Worm (Caenorhabditis elegans) whole organism, L3 larva: ENCODE data around the gene sft-4.
A peak's percentile ranks its signal among the peaks of the same experiment; 100 is the strongest.

Experiments
- R02D3.7 ChIP-seq: fragments of 150-350 bp; optimal IDR thresholded peaks from 2 replicates; lab custom pipeline; 2014; ENCODE audit warnings: missing biosample characterization, missing genetic modification characterization
- ZK546.5 ChIP-seq: sonication (generic microtip); optimal IDR thresholded peaks from 2 replicates; lab custom pipeline; 2017; ENCODE audit warnings: missing biosample characterization, missing genetic modification characterization
- aly-2 ChIP-seq: fragments of 150-350 bp; optimal IDR thresholded peaks from 2 replicates; lab custom pipeline; 2014; ENCODE audit warnings: missing biosample characterization, missing genetic modification characterization
- ama-1 ChIP-seq: fragments of 150-350 bp; optimal IDR thresholded peaks from 2 replicates; lab custom pipeline; 2018
- ceh-16 ChIP-seq: sonication (generic microtip); optimal IDR thresholded peaks from 2 replicates; lab custom pipeline; 2017; ENCODE audit warnings: missing biosample characterization, missing genetic modification characterization
- ceh-28 ChIP-seq: fragments of 150-350 bp; optimal IDR thresholded peaks from 2 replicates; lab custom pipeline; 2014; ENCODE audit warnings: missing biosample characterization, missing genetic modification reagents, missing genetic modification characterization
- ceh-82 ChIP-seq: fragments of 150-350 bp; optimal IDR thresholded peaks from 2 replicates; lab custom pipeline; 2014; ENCODE audit warnings: missing biosample characterization, missing genetic modification characterization
- ceh-9 ChIP-seq: sonication (generic microtip); optimal IDR thresholded peaks from 2 replicates; lab custom pipeline; 2018; ENCODE audit warnings: missing biosample characterization, missing genetic modification characterization
- daf-12 ChIP-seq: fragments of 150-350 bp; optimal IDR thresholded peaks from 2 replicates; lab custom pipeline; 2014; ENCODE audit warnings: missing biosample characterization, missing genetic modification reagents, missing genetic modification characterization
- egl-27 ChIP-seq: sonication (generic microtip); optimal IDR thresholded peaks from 4 replicates; lab custom pipeline; 2017; ENCODE audit warnings: missing biosample characterization, missing genetic modification reagents, missing genetic modification characterization
- egl-5 ChIP-seq: fragments of 150-350 bp; optimal IDR thresholded peaks from 2 replicates; lab custom pipeline; 2017; ENCODE audit warnings: missing biosample characterization, missing genetic modification reagents, missing genetic modification characterization, inconsistent platforms
- elt-1 ChIP-seq: fragments of 150-350 bp; optimal IDR thresholded peaks from 2 replicates; lab custom pipeline; 2014; ENCODE audit warnings: missing biosample characterization, missing genetic modification characterization
- elt-2 ChIP-seq: sonication (generic microtip); optimal IDR thresholded peaks from 2 replicates; lab custom pipeline; 2016; ENCODE audit warnings: missing genetic modification reagents, mild to moderate bottlenecking, missing genetic modification characterization, missing compliant biosample characterization
- elt-3 ChIP-seq, 3 experiments: fragments of 150-350 bp in 1 of 3; sonication (generic microtip) in 2 of 3; optimal IDR thresholded peaks; 2 replicates in 2 of 3; 4 replicates in 1 of 3; lab custom pipeline; 2014 to 2017; ENCODE audit warnings: missing biosample characterization in 3 of 3, missing genetic modification characterization in 3 of 3
- eor-1 ChIP-seq, 2 experiments: fragments of 150-350 bp; optimal IDR thresholded peaks; 2 replicates each; lab custom pipeline; 2014 to 2018; ENCODE audit warnings: missing biosample characterization in 2 of 2, missing genetic modification characterization in 2 of 2
- fkh-10 ChIP-seq: sonication (generic microtip); optimal IDR thresholded peaks from 2 replicates; lab custom pipeline; 2017; ENCODE audit warnings: missing biosample characterization, missing genetic modification reagents, missing genetic modification characterization
- fkh-2 ChIP-seq: fragments of 150-350 bp; optimal IDR thresholded peaks from 2 replicates; lab custom pipeline; 2014; ENCODE audit warnings: missing biosample characterization, missing genetic modification reagents, missing genetic modification characterization
- fos-1 ChIP-seq: fragments of 150-350 bp; optimal IDR thresholded peaks from 2 replicates; lab custom pipeline; 2014; ENCODE audit warnings: missing biosample characterization, missing genetic modification characterization
- hmg-11 ChIP-seq: sonication (generic microtip); optimal IDR thresholded peaks from 2 replicates; lab custom pipeline; 2016; ENCODE audit warnings: missing genetic modification characterization, missing compliant biosample characterization
- jun-1 ChIP-seq: fragments of 150-350 bp; optimal IDR thresholded peaks from 2 replicates; lab custom pipeline; 2014; ENCODE audit warnings: missing biosample characterization, missing genetic modification reagents, missing genetic modification characterization
- lin-15B ChIP-seq: fragments of 150-350 bp; optimal IDR thresholded peaks from 2 replicates; lab custom pipeline; 2014; ENCODE audit warnings: missing biosample characterization, missing genetic modification characterization
- lin-39 ChIP-seq: fragments of 150-350 bp; optimal IDR thresholded peaks from 2 replicates; lab custom pipeline; 2018; ENCODE audit warnings: missing biosample characterization, missing genetic modification reagents, missing genetic modification characterization
- lsy-12 ChIP-seq: sonication (generic microtip); optimal IDR thresholded peaks from 2 replicates; lab custom pipeline; 2016; ENCODE audit warnings: mild to moderate bottlenecking, missing genetic modification characterization, missing compliant biosample characterization
- mdl-1 ChIP-seq: fragments of 150-350 bp; optimal IDR thresholded peaks from 2 replicates; lab custom pipeline; 2014; ENCODE audit warnings: missing biosample characterization, missing genetic modification characterization
- mml-1 ChIP-seq: fragments of 150-350 bp; sonication (generic microtip); optimal IDR thresholded peaks from 3 replicates; lab custom pipeline; 2014; ENCODE audit warnings: missing biosample characterization, missing genetic modification characterization
- nfya-1 ChIP-seq: sonication (generic microtip); optimal IDR thresholded peaks from 2 replicates; lab custom pipeline; 2017; ENCODE audit warnings: missing genetic modification characterization, mild to moderate bottlenecking, missing compliant biosample characterization, antibody characterized with exemption, moderate library complexity; ENCODE audit not compliant: insufficient read depth
- nhr-11 ChIP-seq: fragments of 150-350 bp; optimal IDR thresholded peaks from 2 replicates; lab custom pipeline; 2014; ENCODE audit warnings: missing biosample characterization, missing genetic modification characterization
- nhr-12 ChIP-seq: fragments of 150-350 bp; optimal IDR thresholded peaks from 2 replicates; lab custom pipeline; 2014; ENCODE audit warnings: missing biosample characterization, missing genetic modification characterization
- nhr-23 ChIP-seq: fragments of 150-350 bp; optimal IDR thresholded peaks from 2 replicates; lab custom pipeline; 2014; ENCODE audit warnings: missing biosample characterization, missing genetic modification reagents, missing genetic modification characterization
- nhr-237 ChIP-seq: fragments of 150-350 bp; optimal IDR thresholded peaks from 2 replicates; lab custom pipeline; 2014; ENCODE audit warnings: missing biosample characterization, missing genetic modification characterization
- nhr-25 ChIP-seq: sonication (generic microtip); optimal IDR thresholded peaks from 2 replicates; lab custom pipeline; 2017; ENCODE audit warnings: missing biosample characterization, missing genetic modification characterization
- nhr-28 ChIP-seq: fragments of 150-350 bp; optimal IDR thresholded peaks from 2 replicates; lab custom pipeline; 2014; ENCODE audit warnings: missing biosample characterization, missing genetic modification characterization
- nhr-43 ChIP-seq: sonication (generic microtip); optimal IDR thresholded peaks from 2 replicates; lab custom pipeline; 2016; ENCODE audit warnings: mild to moderate bottlenecking, missing genetic modification characterization, missing compliant biosample characterization; ENCODE audit not compliant: poor library complexity, severe bottlenecking
- nhr-67 ChIP-seq: fragments of 150-350 bp; optimal IDR thresholded peaks from 2 replicates; lab custom pipeline; 2014; ENCODE audit warnings: missing biosample characterization, missing genetic modification characterization
- nhr-76 ChIP-seq: fragments of 150-350 bp; sonication (generic microtip); optimal IDR thresholded peaks from 5 replicates; lab custom pipeline; 2014; ENCODE audit warnings: missing biosample characterization, missing genetic modification characterization
- nhr-77 ChIP-seq: fragments of 150-350 bp; optimal IDR thresholded peaks from 2 replicates; lab custom pipeline; 2014; ENCODE audit warnings: missing biosample characterization, missing genetic modification characterization
- pha-4 ChIP-seq: fragments of 150-350 bp; optimal IDR thresholded peaks from 2 replicates; lab custom pipeline; 2014; ENCODE audit warnings: missing biosample characterization, missing genetic modification reagents, missing genetic modification characterization
- pqm-1 ChIP-seq: fragments of 150-350 bp; optimal IDR thresholded peaks from 2 replicates; lab custom pipeline; 2017; ENCODE audit warnings: missing biosample characterization, missing genetic modification characterization, inconsistent platforms
- sea-2 ChIP-seq: fragments of 150-350 bp; sonication (generic microtip); optimal IDR thresholded peaks from 4 replicates; lab custom pipeline; 2014; ENCODE audit warnings: missing biosample characterization, missing genetic modification reagents, missing genetic modification characterization
- skn-1 ChIP-seq: fragments of 150-350 bp; optimal IDR thresholded peaks from 2 replicates; lab custom pipeline; 2014; ENCODE audit warnings: missing biosample characterization, missing genetic modification characterization
- snpc-4 ChIP-seq: fragments of 150-350 bp; optimal IDR thresholded peaks from 2 replicates; lab custom pipeline; 2014; ENCODE audit warnings: missing biosample characterization, missing genetic modification characterization
- tbx-2 ChIP-seq: sonication (generic microtip); optimal IDR thresholded peaks from 2 replicates; lab custom pipeline; 2016; ENCODE audit warnings: mild to moderate bottlenecking, missing genetic modification characterization, missing compliant biosample characterization
- unc-39 ChIP-seq: sonication (generic microtip); optimal IDR thresholded peaks from 4 replicates; lab custom pipeline; 2017; ENCODE audit warnings: missing biosample characterization, missing genetic modification characterization
- unc-62 ChIP-seq: fragments of 150-350 bp; sonication (generic microtip); optimal IDR thresholded peaks from 4 replicates; lab custom pipeline; 2014; ENCODE audit warnings: missing biosample characterization, missing genetic modification reagents, missing genetic modification characterization
- zag-1 ChIP-seq: fragments of 150-350 bp; optimal IDR thresholded peaks from 2 replicates; lab custom pipeline; 2014; ENCODE audit warnings: missing biosample characterization, missing genetic modification characterization
- ztf-11 ChIP-seq: fragments of 150-350 bp; optimal IDR thresholded peaks from 2 replicates; lab custom pipeline; 2014; ENCODE audit warnings: missing biosample characterization, missing genetic modification characterization
- ztf-4 ChIP-seq: fragments of 150-350 bp; optimal IDR thresholded peaks from 2 replicates; lab custom pipeline; 2014; ENCODE audit warnings: missing biosample characterization, missing genetic modification characterization

Gene sft-4

DNA sequence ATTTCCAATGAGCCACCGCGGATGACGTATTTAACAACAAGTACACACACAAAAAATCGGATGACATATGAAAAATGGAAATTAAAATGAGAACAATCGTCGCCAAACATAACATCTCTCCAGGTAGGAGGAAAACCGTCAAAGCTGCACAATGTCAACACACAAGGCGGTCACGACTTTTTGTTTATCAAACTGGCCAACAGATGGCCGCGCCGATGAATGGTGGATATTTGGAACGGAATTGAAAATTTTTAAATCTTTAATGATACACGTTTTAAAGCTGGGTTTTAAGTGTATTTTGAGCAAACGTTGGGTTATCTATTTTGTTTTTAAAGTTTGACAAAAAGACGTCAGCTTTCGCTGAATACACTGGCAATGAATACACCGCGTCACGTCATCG, 772 bp upstream of the sft-4 start:
- TF ChIP-seq pha-4 (peak; percentile 62), nhr-237 (no peak)

DNA sequence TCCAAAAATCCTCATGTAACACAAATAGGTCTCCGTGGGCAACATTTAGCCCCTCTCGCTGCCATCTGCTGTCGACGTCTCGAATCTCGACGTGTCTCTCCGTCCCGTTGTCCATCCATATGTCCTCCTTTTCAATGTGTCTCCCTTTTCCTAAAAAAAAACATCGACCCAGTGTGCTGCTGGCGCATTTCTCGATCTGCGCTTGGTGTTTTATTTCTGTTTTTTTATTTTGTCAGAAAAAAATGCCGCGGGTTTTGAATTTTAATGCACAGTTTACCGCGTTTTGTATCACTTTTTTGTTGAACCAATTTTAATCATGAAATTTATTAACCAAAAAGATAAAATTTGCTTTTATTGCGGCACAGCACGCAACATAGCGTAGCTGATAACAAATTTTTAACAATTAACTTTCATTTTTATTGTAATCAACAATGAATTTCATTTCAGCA, 4.7 kb downstream of the sft-4 start:
- TF ChIP-seq unc-62 (GFP tag; lab: Kevin White, UChicago) (no peak), nhr-28 (tag; lab: Kevin White, UChicago) (no peak), lin-15B (tag; lab: Kevin White, UChicago) (peak; percentile 69), pqm-1 (tag; lab: Kevin White, UChicago) (peak; percentile 1), nfya-1 (tag; lab: Kevin White, UChicago) (peak; percentile 69), tbx-2 (tag; lab: Kevin White, UChicago) (peak; percentile 17), zag-1 (tag; lab: Kevin White, UChicago) (no peak), fkh-2 (no peak), ceh-16 (tag; lab: Kevin White, UChicago) (peak; percentile 27), R02D3.7 (tag; lab: Kevin White, UChicago) (no peak), ama-1 (no peak), ztf-11 (no peak), nhr-25 (tag; lab: Kevin White, UChicago) (no peak), nhr-12 (tag; lab: Kevin White, UChicago) (no peak), ZK546.5 (tag; lab: Kevin White, UChicago) (no peak), ceh-82 (tag; lab: Kevin White, UChicago) (no peak), nhr-237 (no peak), pha-4 (peak; percentile 51), elt-2 (tag; lab: Kevin White, UChicago) (peak; percentile 75), ztf-4 (tag; lab: Kevin White, UChicago) (no peak), nhr-11 (tag; lab: Kevin White, UChicago) (no peak), hmg-11 (peak; percentile 50), nhr-76 (no peak), mdl-1 (tag; lab: Kevin White, UChicago) (no peak), nhr-23 (peak; percentile 80), nhr-67 (tag; lab: Kevin White, UChicago) (no peak), fos-1 (no peak), nhr-43 (tag; lab: Kevin White, UChicago) (no peak), mml-1 (tag; lab: Kevin White, UChicago) (no peak), fkh-10 (peak; percentile 24), jun-1 (tag; lab: Kevin White, UChicago) (no peak), elt-3 (tag; optimal IDR thresholded peaks at IDR 0.05; lab: Kevin White, UChicago) (no peak), sea-2 (GFP tag; lab: Kevin White, UChicago) (no peak), elt-1 (tag; lab: Kevin White, UChicago) (no peak), egl-27 (tag; lab: Kevin White, UChicago) (no peak), lin-39 (tag; lab: Kevin White, UChicago) (peak; percentile 72), daf-12 (tag; lab: Kevin White, UChicago) (no peak), snpc-4 (tag; lab: Kevin White, UChicago) (peak; percentile 68), ceh-28 (tag; lab: Kevin White, UChicago) (no peak), aly-2 (tag; lab: Kevin White, UChicago) (no peak), eor-1 (tag; optimal IDR thresholded peaks at IDR 0.05; lab: Kevin White, UChicago) (no peak), nhr-77 (tag; lab: Kevin White, UChicago) (no peak), egl-5 (peak; percentile 71), unc-39 (tag; lab: Kevin White, UChicago) (no peak), ceh-9 (tag; lab: Kevin White, UChicago) (no peak), lsy-12 (tag; lab: Kevin White, UChicago) (no peak), skn-1 (tag; lab: Kevin White, UChicago) (no peak)
